Worm (Caenorhabditis elegans): ENCODE data around the gene F54C8.7.
A peak's percentile ranks its signal among the peaks of the same experiment; 100 is the strongest.

Gene F54C8.7

DNA sequence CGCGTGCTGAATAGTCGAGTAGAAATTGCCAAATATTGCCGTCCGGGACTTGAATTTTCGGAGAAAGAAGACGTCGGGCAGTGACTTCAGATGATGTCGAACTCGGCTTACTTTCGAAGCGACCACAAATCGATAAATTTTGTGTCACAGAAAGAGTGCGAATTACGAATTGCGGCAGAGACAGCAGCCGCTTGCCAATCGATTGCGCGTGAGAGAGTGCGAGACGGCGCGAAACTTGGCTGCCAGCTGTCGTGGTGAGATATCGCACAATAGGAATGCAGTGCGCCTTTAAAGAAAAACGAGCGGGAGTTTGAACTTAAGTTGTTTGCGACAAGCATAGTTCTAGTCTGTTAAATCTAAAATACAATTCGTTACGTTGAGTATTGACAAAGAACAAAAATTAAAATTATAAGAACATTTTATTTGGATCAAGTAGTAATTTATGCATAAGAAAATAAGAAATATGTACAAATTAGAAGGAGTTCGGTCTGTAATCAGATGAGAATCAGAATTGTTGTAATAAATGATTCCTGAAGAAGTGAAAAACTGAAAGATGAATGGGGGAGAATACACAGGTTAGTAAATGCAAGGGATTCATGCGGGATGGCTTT, 10.3 kb downstream of the F54C8.7 start, which contains the start of gene pir-2 (continued):
- TF ChIP-seq mdl-1 (tag; optimal IDR thresholded peaks at IDR 0.05) (peak; percentile 28 to 46), nhr-21 (tag; optimal IDR thresholded peaks at IDR 0.05) (peak; percentile 74), nhr-12 (tag; optimal IDR thresholded peaks at IDR 0.05) (no peak), ztf-11 (tag; optimal IDR thresholded peaks at IDR 0.05) (no peak)

DNA sequence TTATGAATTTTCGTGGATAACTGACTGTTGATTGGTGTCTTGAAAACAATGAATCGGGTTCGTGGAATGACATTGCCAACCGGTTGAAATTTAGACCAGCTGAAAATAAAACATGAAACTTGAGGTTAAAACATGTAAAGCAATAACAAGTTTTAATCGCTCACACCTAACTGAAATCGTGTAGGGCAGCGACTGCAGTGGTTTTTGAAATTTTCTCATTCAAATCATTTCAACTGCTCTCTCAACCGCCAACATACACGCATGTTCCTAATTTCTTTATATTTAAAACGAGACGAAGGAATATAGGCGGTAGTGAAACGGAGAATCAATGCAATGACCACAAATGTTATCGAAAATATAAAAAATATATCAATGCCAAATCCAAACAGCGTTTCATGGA, 11.0 kb downstream of the F54C8.7 start:
- no peak for TF ChIP-seq aly-2 (tag; optimal IDR thresholded peaks at IDR 0.05)
- no peak for TF ChIP-seq sem-4 (tag; optimal IDR thresholded peaks at IDR 0.05)
- no peak for TF ChIP-seq nhr-77 (tag; optimal IDR thresholded peaks at IDR 0.05)
- TF ChIP-seq elt-3 (tag; optimal IDR thresholded peaks at IDR 0.05): no peak
- TF ChIP-seq nhr-12 (tag; optimal IDR thresholded peaks at IDR 0.05): no peak
- TF ChIP-seq mdl-1 (tag; optimal IDR thresholded peaks at IDR 0.05): no peak
- TF ChIP-seq skn-1 (tag; optimal IDR thresholded peaks at IDR 0.05): no peak
- no peak for TF ChIP-seq crh-2 (tag; optimal IDR thresholded peaks at IDR 0.05)
- TF ChIP-seq C34F6.9 (tag; optimal IDR thresholded peaks at IDR 0.05): no peak

DNA sequence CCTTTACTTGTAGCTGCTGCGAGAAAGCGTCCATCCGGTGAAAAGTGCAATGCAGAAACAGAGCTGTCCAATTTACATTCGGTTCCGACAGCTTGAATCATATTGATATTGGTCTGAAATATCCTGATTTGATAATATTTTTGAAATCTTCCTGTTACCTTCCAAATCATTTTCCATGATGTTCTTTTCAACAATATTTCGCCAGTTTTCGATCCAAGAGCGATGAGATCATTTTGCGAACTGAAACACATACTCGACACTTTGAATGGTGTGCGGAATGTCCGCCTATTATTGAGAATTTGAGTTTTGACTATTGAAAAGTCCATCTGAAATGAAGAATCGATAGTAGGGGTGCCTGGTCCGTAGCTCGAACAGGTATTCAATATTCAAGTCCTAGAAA, 12.7 kb downstream of the F54C8.7 start, which contains the start of gene emb-30:
TSS of gene emb-30 (minus strand) at position 328 of the 400 bp plus-strand sequence.
- TF ChIP-seq ama-1 (optimal IDR thresholded peaks at IDR 0.05) (peak; percentile 31), sem-4 (tag; optimal IDR thresholded peaks at IDR 0.05) (peak; percentile 7), nhr-6 (tag; optimal IDR thresholded peaks at IDR 0.05) (peak; percentile 19), Y55F3AM.14 (GFP tag; optimal IDR thresholded peaks at IDR 0.05) (no peak), mdl-1 (tag; optimal IDR thresholded peaks at IDR 0.05) (no peak)

DNA sequence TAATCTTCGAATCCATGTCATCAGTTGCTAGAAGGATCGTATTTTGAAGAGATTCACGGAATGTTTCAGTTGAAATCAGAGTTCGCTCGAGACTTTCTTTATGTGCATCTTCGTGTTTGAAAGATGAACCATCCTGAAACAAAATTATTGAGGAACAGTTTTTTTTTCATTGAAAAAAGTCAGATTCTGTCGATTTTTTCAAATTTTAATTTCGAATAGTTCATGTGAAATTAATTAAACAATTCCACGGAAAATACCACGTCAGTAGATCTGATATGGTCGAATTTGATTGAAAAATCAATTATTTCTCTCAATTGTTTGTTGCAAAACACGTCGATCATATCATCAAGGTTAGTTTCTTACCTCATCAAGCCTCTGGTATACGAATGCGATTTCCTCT, 14.5 kb downstream of the F54C8.7 start, which contains the start of gene F54C8.1:
TSS of gene F54C8.1 (plus strand) at position 301 of the 400 bp plus-strand sequence.
- TF ChIP-seq sma-9 (GFP tag; optimal IDR thresholded peaks at IDR 0.05): no peak
- TF ChIP-seq sma-9 (tag; optimal IDR thresholded peaks at IDR 0.05): no peak
- TF ChIP-seq nhr-77 (tag; optimal IDR thresholded peaks at IDR 0.05): no peak
- TF ChIP-seq nhr-10 (tag; optimal IDR thresholded peaks at IDR 0.05): no peak

DNA sequence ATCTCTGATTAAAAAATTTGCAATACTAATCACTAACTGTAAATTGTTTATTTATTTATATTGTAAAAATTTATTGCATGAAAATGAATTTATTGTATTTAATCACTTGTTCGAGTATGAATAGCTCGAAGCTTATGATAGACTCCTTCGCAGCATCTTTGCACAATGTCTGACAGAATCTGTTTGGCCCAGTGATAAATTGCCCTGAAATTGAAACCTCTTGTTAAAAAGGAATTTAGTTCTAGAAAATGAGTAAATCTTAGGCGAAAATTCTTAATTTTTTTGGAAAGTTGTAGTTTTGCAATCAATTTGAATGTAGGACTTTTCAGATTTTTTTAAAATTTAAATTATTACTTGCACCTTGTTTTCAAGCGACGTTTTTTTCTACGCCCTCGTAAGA, 18.9 kb downstream of the F54C8.7 start:
- TF ChIP-seq mab-5 (tag; optimal IDR thresholded peaks at IDR 0.05): no peak
- no peak for TF ChIP-seq ZK546.5 (tag; optimal IDR thresholded peaks at IDR 0.05)
- TF ChIP-seq gmeb-1 (tag; optimal IDR thresholded peaks at IDR 0.05): no peak
- TF ChIP-seq F13H6.1 (tag; optimal IDR thresholded peaks at IDR 0.05): no peak

DNA sequence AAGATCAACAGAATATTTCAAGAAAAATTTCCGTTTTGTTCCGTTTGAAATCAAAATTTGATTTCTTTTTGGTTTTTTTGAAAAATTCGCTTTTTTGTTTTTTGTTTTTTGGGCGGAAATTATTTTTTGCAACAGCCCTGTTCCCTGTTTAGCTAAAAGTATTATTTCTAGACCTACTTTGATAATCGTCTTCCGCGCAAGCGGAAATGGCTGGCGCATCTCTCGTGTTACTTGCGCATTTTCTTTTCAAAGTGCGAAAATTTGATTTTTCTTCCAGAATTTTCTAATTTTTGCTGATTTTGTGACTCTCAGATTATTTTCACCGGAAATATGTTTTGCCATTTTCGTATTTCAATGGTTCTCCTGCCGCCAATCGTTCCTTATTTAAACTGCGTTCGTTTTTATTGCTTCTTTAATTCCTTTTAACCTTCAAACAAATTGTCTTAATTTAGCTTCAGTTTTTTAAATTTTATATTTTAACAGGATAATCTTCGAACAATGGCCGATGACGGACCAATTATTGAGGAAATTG, 20.2 kb downstream of the F54C8.7 start, which contains the start of gene cpar-1:
TSS of gene cpar-1 (plus strand) at position 482 of the 532 bp plus-strand sequence.
- no peak for TF ChIP-seq sma-3 (GFP tag; optimal IDR thresholded peaks at IDR 0.05)
- no peak for TF ChIP-seq ztf-4 (tag; optimal IDR thresholded peaks at IDR 0.05)
- TF ChIP-seq unc-39 (tag; optimal IDR thresholded peaks at IDR 0.05): no peak
- no peak for TF ChIP-seq elt-3 (tag; optimal IDR thresholded peaks at IDR 0.05)
- no peak for TF ChIP-seq nhr-10 (tag; optimal IDR thresholded peaks at IDR 0.05)
- TF ChIP-seq lsy-2 (tag; optimal IDR thresholded peaks at IDR 0.05): no peak
- TF ChIP-seq lin-11 (tag; optimal IDR thresholded peaks at IDR 0.05): no peak
- TF ChIP-seq ama-1 (optimal IDR thresholded peaks at IDR 0.05): no peak
- TF ChIP-seq nhr-237 (tag; optimal IDR thresholded peaks at IDR 0.05): no peak
- no peak for TF ChIP-seq fos-1 (tag; optimal IDR thresholded peaks at IDR 0.05)
- no peak for TF ChIP-seq C34F6.9 (tag; optimal IDR thresholded peaks at IDR 0.05)
- TF ChIP-seq nhr-12 (tag; optimal IDR thresholded peaks at IDR 0.05): no peak
- no peak for TF ChIP-seq lin-13 (GFP tag; optimal IDR thresholded peaks at IDR 0.05)
- no peak for TF ChIP-seq aly-2 (tag; optimal IDR thresholded peaks at IDR 0.05)
- TF ChIP-seq gmeb-1 (tag; optimal IDR thresholded peaks at IDR 0.05): no peak
- TF ChIP-seq nhr-25 (tag; optimal IDR thresholded peaks at IDR 0.05): no peak

DNA sequence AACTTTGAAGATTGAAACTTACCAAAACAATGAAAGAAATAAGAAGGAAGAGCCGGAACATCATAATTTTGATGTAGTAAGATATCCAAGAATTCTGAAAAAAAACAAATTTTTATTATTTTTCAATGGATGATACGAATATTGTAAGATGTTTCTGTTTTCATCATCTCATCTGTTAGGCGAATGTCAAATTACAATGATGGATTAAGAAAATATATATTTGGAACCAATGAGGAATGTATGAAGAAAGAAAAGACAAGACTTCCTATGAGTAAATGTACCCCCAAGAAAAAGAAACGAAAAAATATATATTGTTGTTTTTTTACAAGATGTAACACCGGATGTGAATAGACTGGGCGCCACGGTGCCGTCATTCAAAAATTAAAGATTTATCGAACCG, 27.6 kb downstream of the F54C8.7 start, which contains the start of gene T26G10.5:
TSS of gene T26G10.5 (minus strand) at position 101 of the 400 bp plus-strand sequence.
- TF ChIP-seq crh-2 (tag; optimal IDR thresholded peaks at IDR 0.05): no peak
- no peak for TF ChIP-seq gmeb-1 (tag; optimal IDR thresholded peaks at IDR 0.05)
- no peak for TF ChIP-seq nhr-23 (tag; optimal IDR thresholded peaks at IDR 0.05)

All from whole organism, L2 larva.